Fruit fly (Drosophila melanogaster) Kc167 (cell line): ENCODE results near the gene CG5783.

ENCODE experiments used
- Sin3A ChIP-seq: fragments of >200 bp; optimal IDR thresholded peaks from 2 replicates; lab custom pipeline; 2018; ENCODE audit warnings: missing external identifiers
- h ChIP-seq: fragments of >200 bp; optimal IDR thresholded peaks from 3 replicates; lab custom pipeline; 2018; ENCODE audit warnings: missing external identifiers
- insv ChIP-seq: fragments of >200 bp; optimal IDR thresholded peaks from 3 replicates; lab custom pipeline; 2018; ENCODE audit warnings: missing external identifiers
- psq ChIP-seq: fragments of >200 bp; optimal IDR thresholded peaks from 2 replicates; lab custom pipeline; 2017; ENCODE audit warnings: missing external identifiers
- ttk ChIP-seq: sonication (Bioruptor generic); optimal IDR thresholded peaks from 2 replicates; lab custom pipeline; 2017; ENCODE audit warnings: missing external identifiers

- no peak for TF ChIP-seq h (lab: Kevin White, UChicago)
- no peak for TF ChIP-seq ttk (lab: Kevin White, UChicago)
- no peak for TF ChIP-seq psq (lab: Kevin White, UChicago)
- TF ChIP-seq insv: no peak
- no peak for TF ChIP-seq Sin3A (lab: Kevin White, UChicago)
Observed at dm6 chr2L:18137591-18138247, 18.1 kb upstream of the CG5783 start, which contains the start of gene kel.
